Fruit fly (Drosophila melanogaster): ENCODE results near the gene CG3156.
A peak's percentile ranks its signal among the peaks of the same experiment; 100 is the strongest.

The CG3156 gene

DNA sequence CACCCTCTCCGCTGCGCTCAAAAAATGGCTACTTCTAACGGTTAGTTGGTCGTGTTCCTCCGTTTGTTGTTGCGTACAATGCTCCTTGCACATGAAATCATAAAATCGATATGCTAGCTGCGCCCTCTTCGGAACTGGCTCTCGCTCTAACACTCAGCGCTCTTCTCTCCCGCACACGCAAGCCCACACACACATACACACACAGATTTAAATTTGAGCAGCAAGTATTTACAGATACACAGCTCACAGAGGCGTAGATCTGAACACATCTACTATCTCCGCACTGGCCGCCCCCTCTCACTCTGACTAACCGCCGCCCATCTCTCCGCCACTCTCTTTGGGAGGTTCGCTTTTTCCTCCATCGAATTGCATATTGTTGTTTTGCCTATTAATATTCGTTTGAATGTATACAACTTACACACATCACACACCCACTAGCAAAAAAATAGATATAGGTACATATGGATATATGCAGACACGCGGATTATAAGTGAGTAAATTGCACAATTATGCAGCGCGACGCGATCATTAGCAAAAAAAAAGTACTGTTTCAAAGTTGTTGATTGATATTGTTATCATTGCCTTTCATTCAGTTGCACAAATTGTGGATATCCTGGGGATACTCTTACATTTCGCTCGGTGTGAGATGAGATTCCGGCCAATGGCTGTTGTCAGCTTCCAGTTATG lies 34.8 kb downstream of the CG3156 start (continued):
- TF ChIP-seq sage (GFP tag; optimal IDR thresholded peaks at IDR 0.05) (peak; percentile 44), Hr83 (GFP tag; optimal IDR thresholded peaks at IDR 0.05; ENCODE audit: poor library complexity, severe bottlenecking) (peak; percentile 98), N (GFP tag; optimal IDR thresholded peaks at IDR 0.05) (no peak), jim (GFP tag; optimal IDR thresholded peaks at IDR 0.05) (peak; percentile 97), Mio (GFP tag; optimal IDR thresholded peaks at IDR 0.05) (peak; percentile 50), sv (GFP tag; optimal IDR thresholded peaks at IDR 0.05) (peak; percentile 88), Sp1 (GFP tag; optimal IDR thresholded peaks at IDR 0.05) (peak; percentile 74), h (GFP tag; optimal IDR thresholded peaks at IDR 0.05) (peak; percentile 91)

DNA sequence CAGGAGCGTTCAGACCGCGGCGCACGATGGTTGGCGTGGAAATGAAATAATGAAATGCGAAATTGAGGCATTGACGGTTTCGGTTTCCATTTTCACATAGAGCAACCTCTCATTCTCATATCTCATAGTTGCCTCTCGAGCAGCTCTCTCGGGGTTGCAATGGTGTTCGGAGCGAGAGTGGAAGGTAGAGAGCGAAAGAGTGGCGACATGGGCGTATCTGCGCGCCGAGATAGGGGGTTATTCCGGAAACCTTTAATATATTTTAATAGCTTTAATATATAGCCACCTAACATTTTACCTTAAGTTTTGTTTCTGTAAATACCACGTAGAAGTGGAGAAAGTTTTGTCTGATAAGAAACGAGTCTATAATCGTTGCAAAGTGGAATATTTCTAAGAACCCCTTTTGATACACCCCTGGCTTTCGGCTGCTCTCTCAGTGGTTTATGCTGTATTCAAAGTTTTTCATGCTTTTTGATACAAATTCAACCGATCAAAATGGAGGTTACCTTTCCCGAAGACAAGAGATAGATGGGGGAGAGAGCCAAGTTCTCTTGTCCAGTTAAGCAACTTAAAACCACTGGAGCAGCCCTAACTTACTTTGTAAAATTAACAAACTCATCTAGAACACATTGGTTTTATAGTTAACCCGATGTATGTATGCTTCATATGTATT lies 35.6 kb downstream of the CG3156 start, which contains the start of gene elav:
elav (minus strand) TSS at position 48 of the 673 bp plus-strand sequence.
- peak; percentile 98 for TF ChIP-seq rgr (GFP tag; optimal IDR thresholded peaks at IDR 0.05)
- peak; percentile 88 for TF ChIP-seq CG32264 (GFP tag; optimal IDR thresholded peaks at IDR 0.05)
- peak; percentile 98 for TF ChIP-seq sv (GFP tag; optimal IDR thresholded peaks at IDR 0.05)
- peak; percentile 75 for TF ChIP-seq Dif (GFP tag; optimal IDR thresholded peaks at IDR 0.05; ENCODE audit: partially characterized antibody)
- no peak for TF ChIP-seq Hr78 (GFP tag; optimal IDR thresholded peaks at IDR 0.05)
- no peak for TF ChIP-seq CrebA (GFP tag; optimal IDR thresholded peaks at IDR 0.05; ENCODE audit: borderline replicate concordance)
- peak; percentile 84 for TF ChIP-seq dsf (GFP tag; optimal IDR thresholded peaks at IDR 0.05; ENCODE audit: borderline replicate concordance)
- TF ChIP-seq Myc (optimal IDR thresholded peaks at IDR 0.05) = no peak
- TF ChIP-seq pan (optimal IDR thresholded peaks at IDR 0.05) = no peak
- TF ChIP-seq Vsx2 (GFP tag; optimal IDR thresholded peaks at IDR 0.05; ENCODE audit: partially characterized antibody) = no peak
- TF ChIP-seq Dfd (GFP tag; optimal IDR thresholded peaks at IDR 0.05) = no peak
- no peak for TF ChIP-seq jim (GFP tag; optimal IDR thresholded peaks at IDR 0.05)
- no peak for TF ChIP-seq tai (GFP tag; optimal IDR thresholded peaks at IDR 0.05)
- TF ChIP-seq lola (GFP tag; optimal IDR thresholded peaks at IDR 0.05) = no peak
- TF ChIP-seq dl (GFP tag; optimal IDR thresholded peaks at IDR 0.05; ENCODE audit: insufficient read depth in 1 of 2, partially characterized antibody in 2 of 2) = peak; percentile 61 to 88
- TF ChIP-seq N (GFP tag; optimal IDR thresholded peaks at IDR 0.05) = no peak
- TF ChIP-seq GATAd (GFP tag; optimal IDR thresholded peaks at IDR 0.05) = peak; percentile 58
- TF ChIP-seq psq (GFP tag; optimal IDR thresholded peaks at IDR 0.05) = peak; percentile 94
- peak; percentile 99 for TF ChIP-seq Sp1 (GFP tag; optimal IDR thresholded peaks at IDR 0.05)
- TF ChIP-seq dmrt93B (GFP tag; optimal IDR thresholded peaks at IDR 0.05) = peak; percentile 97
- TF ChIP-seq Rel (GFP tag; optimal IDR thresholded peaks at IDR 0.05) = peak; percentile 93
- TF ChIP-seq Rel (tag; optimal IDR thresholded peaks at IDR 0.05) = peak; percentile 92
- TF ChIP-seq foxo (GFP tag; optimal IDR thresholded peaks at IDR 0.05) = peak; percentile 65 to 99
- peak; percentile 99 for TF ChIP-seq HLH106 (tag; optimal IDR thresholded peaks at IDR 0.05)
- peak; percentile 93 for TF ChIP-seq sage (GFP tag; optimal IDR thresholded peaks at IDR 0.05)
- peak; percentile 99 for TF ChIP-seq h (GFP tag; optimal IDR thresholded peaks at IDR 0.05)
- TF ChIP-seq OdsH (GFP tag; optimal IDR thresholded peaks at IDR 0.05) = peak; percentile 98
- peak; percentile 94 for TF ChIP-seq woc (GFP tag; optimal IDR thresholded peaks at IDR 0.05)
- TF ChIP-seq CG9705 (GFP tag; optimal IDR thresholded peaks at IDR 0.05) = peak; percentile 99
- TF ChIP-seq Jra (GFP tag; optimal IDR thresholded peaks at IDR 0.05) = peak; percentile 82
- TF ChIP-seq Hnf4 (GFP tag; optimal IDR thresholded peaks at IDR 0.05) = peak; percentile 95
- TF ChIP-seq fru (GFP tag; optimal IDR thresholded peaks at IDR 0.05) = peak; percentile 98
- TF ChIP-seq usp (GFP tag; optimal IDR thresholded peaks at IDR 0.05) = no peak
- TF ChIP-seq Hr83 (GFP tag; optimal IDR thresholded peaks at IDR 0.05; ENCODE audit: poor library complexity, severe bottlenecking) = peak; percentile 49
- peak; percentile 73 for TF ChIP-seq Mio (GFP tag; optimal IDR thresholded peaks at IDR 0.05)
- TF ChIP-seq brk (GFP tag; optimal IDR thresholded peaks at IDR 0.05) = peak; percentile 95
- peak; percentile 98 for TF ChIP-seq br (GFP tag; optimal IDR thresholded peaks at IDR 0.05)
- peak; percentile 98 for TF ChIP-seq ey (GFP tag; optimal IDR thresholded peaks at IDR 0.05)
- no peak for TF ChIP-seq Abd-B (GFP tag; optimal IDR thresholded peaks at IDR 0.05)

All from whole organism, wandering third instar larva.